Worm (Caenorhabditis elegans): ENCODE results near the gene K09F6.15.
"Not testable (repeated sequence)": the region's sequence is repeated elsewhere in the genome, so short reads cannot be mapped to it uniquely, and the experiment has no call there.

Gene K09F6.15

ce11 chrII:2254861-2255260 lies 22.5 kb downstream of the K09F6.15 start, which contains the start of gene K09F6.3:
Gene K09F6.3, plus strand, starts transcription at chrII:2255161.
- TF ChIP-seq snpc-4 (tag; optimal IDR thresholded peaks at IDR 0.05); nhr-28 (tag; optimal IDR thresholded peaks at IDR 0.05); fkh-10 (GFP tag; optimal IDR thresholded peaks at IDR 0.05): not testable (repeated sequence)

ce11 chrII:2253676-2254075 lies 23.6 kb downstream of the K09F6.15 start:
- TF ChIP-seq ama-1 (optimal IDR thresholded peaks at IDR 0.05) (no peak), nhr-237 (tag; optimal IDR thresholded peaks at IDR 0.05) (no peak), elt-3 (tag; optimal IDR thresholded peaks at IDR 0.05) (no peak), skn-1 (tag; optimal IDR thresholded peaks at IDR 0.05) (no peak), fkh-10 (GFP tag; optimal IDR thresholded peaks at IDR 0.05) (no peak), snpc-4 (tag; optimal IDR thresholded peaks at IDR 0.05) (no peak), eor-1 (tag; optimal IDR thresholded peaks at IDR 0.05) (no peak), nhr-12 (tag; optimal IDR thresholded peaks at IDR 0.05) (no peak), lsy-12 (tag; optimal IDR thresholded peaks at IDR 0.05) (no peak), ceh-9 (tag; optimal IDR thresholded peaks at IDR 0.05) (no peak), nhr-23 (tag; optimal IDR thresholded peaks at IDR 0.05) (no peak), nhr-11 (tag; optimal IDR thresholded peaks at IDR 0.05) (no peak), fos-1 (tag; optimal IDR thresholded peaks at IDR 0.05) (no peak), pqm-1 (tag; optimal IDR thresholded peaks at IDR 0.05) (no peak)

- TF ChIP-seq ztf-4 (tag; optimal IDR thresholded peaks at IDR 0.05): no peak
- TF ChIP-seq egl-5 (tag; optimal IDR thresholded peaks at IDR 0.05): no peak
- TF ChIP-seq nhr-23 (tag; optimal IDR thresholded peaks at IDR 0.05): no peak
- no peak for TF ChIP-seq eor-1 (tag; optimal IDR thresholded peaks at IDR 0.05)
- TF ChIP-seq nhr-12 (tag; optimal IDR thresholded peaks at IDR 0.05): no peak
- TF ChIP-seq tbx-2 (tag; optimal IDR thresholded peaks at IDR 0.05): no peak
- no peak for TF ChIP-seq elt-2 (tag; optimal IDR thresholded peaks at IDR 0.05)
- no peak for TF ChIP-seq unc-62 (GFP tag; optimal IDR thresholded peaks at IDR 0.05)
- TF ChIP-seq nhr-77 (tag; optimal IDR thresholded peaks at IDR 0.05): no peak
- TF ChIP-seq pqm-1 (tag; optimal IDR thresholded peaks at IDR 0.05): no peak
- TF ChIP-seq elt-3 (tag; optimal IDR thresholded peaks at IDR 0.05): no peak
- TF ChIP-seq ceh-82 (tag; optimal IDR thresholded peaks at IDR 0.05): no peak
- TF ChIP-seq ceh-9 (tag; optimal IDR thresholded peaks at IDR 0.05): no peak
These were observed 25.7 kb downstream of the K09F6.15 start for ce11 chrII:2251617-2252016.

- TF ChIP-seq nfya-1 (tag; optimal IDR thresholded peaks at IDR 0.05; ENCODE audit: insufficient read depth) (no peak), jun-1 (tag; optimal IDR thresholded peaks at IDR 0.05) (no peak), sea-2 (GFP tag; optimal IDR thresholded peaks at IDR 0.05) (no peak), nhr-12 (tag; optimal IDR thresholded peaks at IDR 0.05) (no peak), ceh-9 (tag; optimal IDR thresholded peaks at IDR 0.05) (no peak), nhr-28 (tag; optimal IDR thresholded peaks at IDR 0.05) (no peak), lin-15B (tag; optimal IDR thresholded peaks at IDR 0.05) (no peak), hmg-11 (tag; optimal IDR thresholded peaks at IDR 0.05) (no peak), fkh-10 (GFP tag; optimal IDR thresholded peaks at IDR 0.05) (no peak), nhr-25 (tag; optimal IDR thresholded peaks at IDR 0.05) (no peak), nhr-43 (tag; optimal IDR thresholded peaks at IDR 0.05; ENCODE audit: poor library complexity, severe bottlenecking) (no peak), ztf-4 (tag; optimal IDR thresholded peaks at IDR 0.05) (no peak), mdl-1 (tag; optimal IDR thresholded peaks at IDR 0.05) (no peak)
These were observed 34.0 kb downstream of the K09F6.15 start, which contains the start of gene F54A3.2 for ce11 chrII:2243342-2243741. Gene F54A3.2, plus strand, starts transcription at chrII:2243642.

- no peak for TF ChIP-seq ceh-16 (tag; optimal IDR thresholded peaks at IDR 0.05)
- no peak for TF ChIP-seq nfya-1 (tag; optimal IDR thresholded peaks at IDR 0.05; ENCODE audit: insufficient read depth)
- no peak for TF ChIP-seq eor-1 (tag; optimal IDR thresholded peaks at IDR 0.05)
- TF ChIP-seq nhr-43 (tag; optimal IDR thresholded peaks at IDR 0.05; ENCODE audit: poor library complexity, severe bottlenecking): no peak
- TF ChIP-seq ceh-28 (tag; optimal IDR thresholded peaks at IDR 0.05): peak; percentile 75
- TF ChIP-seq ZK546.5 (tag; optimal IDR thresholded peaks at IDR 0.05): no peak
- TF ChIP-seq elt-1 (tag; optimal IDR thresholded peaks at IDR 0.05): no peak
- no peak for TF ChIP-seq nhr-25 (tag; optimal IDR thresholded peaks at IDR 0.05)
These were observed 41.0 kb downstream of the K09F6.15 start for ce11 chrII:2236352-2236751.

Measured in whole organism, L3 larva.